Fruit fly (Drosophila melanogaster): ENCODE measurements around the gene CG44044.

- TF ChIP-seq CG11617 (GFP tag; optimal IDR thresholded peaks at IDR 0.05) (no peak), kay (GFP tag; ENCODE audit: borderline replicate concordance) (no peak), toe (GFP tag; optimal IDR thresholded peaks at IDR 0.05) (no peak)
Observed at dm6 chr3R:16272185-16272584, 49.5 kb upstream of the CG44044 start, which contains the start of the genes Mat89Ba and gish.
